Fruit fly (Drosophila melanogaster) whole organism, embryonic: ENCODE results near the gene Top3alpha.
A peak's percentile ranks its signal among the peaks of the same experiment; 100 is the strongest.

Experiments used
- Asciz ChIP-seq: fragments of 200-800 bp; sonication (Bioruptor generic); optimal IDR thresholded peaks from 2 replicates; lab custom pipeline; 2017; ENCODE audit warnings: missing biosample characterization, mild to moderate bottlenecking, missing genetic modification characterization, missing genetic modification reagents
- Atf3 ChIP-seq: fragments of 200-800 bp; sonication (Bioruptor generic); optimal IDR thresholded peaks from 3 replicates; lab custom pipeline; 2016; ENCODE audit warnings: missing biosample characterization, missing genetic modification characterization
- Bdp1 ChIP-seq: fragments of 200-800 bp; sonication (Bioruptor generic); optimal IDR thresholded peaks from 3 replicates; lab custom pipeline; 2016; ENCODE audit warnings: missing biosample characterization, missing genetic modification characterization
- CG10267 ChIP-seq: fragments of 200-800 bp; sonication (Bioruptor generic); optimal IDR thresholded peaks from 2 replicates; lab custom pipeline; 2018; ENCODE audit warnings: missing biosample characterization, mild to moderate bottlenecking, missing genetic modification characterization, moderate library complexity
- CG11560 ChIP-seq: fragments of 200-800 bp; sonication (Bioruptor generic); IDR thresholded peaks from 3 replicates; pipeline ENCODE4 v1.3.6; 2022; ENCODE audit warnings: missing biosample characterization, missing genetic modification characterization
- CG12219 ChIP-seq: fragments of 200-800 bp; sonication (Bioruptor generic); optimal IDR thresholded peaks from 3 replicates; lab custom pipeline; 2018; ENCODE audit warnings: missing biosample characterization, mild to moderate bottlenecking, missing genetic modification characterization
- CG12769 ChIP-seq: fragments of 200-800 bp; sonication (Bioruptor generic); optimal IDR thresholded peaks from 2 replicates; lab custom pipeline; 2019; ENCODE audit warnings: missing biosample characterization, mild to moderate bottlenecking, missing genetic modification characterization, moderate library complexity
- CG14014 ChIP-seq: fragments of 200-800 bp; sonication (Bioruptor generic); IDR thresholded peaks from 2 replicates; pipeline ENCODE4 v1.3.6; 2022; ENCODE audit warnings: missing biosample characterization, missing genetic modification characterization
- CG17912 ChIP-seq: fragments of 200-800 bp; sonication (Bioruptor generic); optimal IDR thresholded peaks from 2 replicates; lab custom pipeline; 2018; ENCODE audit warnings: missing biosample characterization, mild to moderate bottlenecking, missing genetic modification characterization
- CG18476 ChIP-seq: fragments of 200-800 bp; sonication (Bioruptor generic); optimal IDR thresholded peaks from 2 replicates; lab custom pipeline; 2016; ENCODE audit warnings: missing biosample characterization, mild to moderate bottlenecking, missing genetic modification characterization
- CG2712 ChIP-seq: fragments of 200-800 bp; optimal IDR thresholded peaks from 3 replicates; lab custom pipeline; 2019; ENCODE audit warnings: missing biosample characterization, mild to moderate bottlenecking, missing genetic modification characterization, moderate library complexity
- CG2875 ChIP-seq: fragments of 200-800 bp; sonication (Bioruptor generic); optimal IDR thresholded peaks from 2 replicates; lab custom pipeline; 2017; ENCODE audit warnings: missing biosample characterization, mild to moderate bottlenecking, missing genetic modification characterization, missing genetic modification reagents
- CG32767 ChIP-seq: fragments of 200-800 bp; sonication (Bioruptor generic); IDR thresholded peaks from 2 replicates; pipeline ENCODE4 v1.3.6; 2022; ENCODE audit warnings: missing biosample characterization, missing genetic modification characterization
- CG3407 ChIP-seq: fragments of 200-800 bp; sonication (Bioruptor generic); optimal IDR thresholded peaks from 2 replicates; lab custom pipeline; 2018; ENCODE audit warnings: missing biosample characterization, mild to moderate bottlenecking, missing genetic modification characterization
- CG3847 ChIP-seq: fragments of 200-800 bp; sonication (Bioruptor generic); IDR thresholded peaks from 2 replicates; pipeline ENCODE4 v1.3.6; 2022; ENCODE audit warnings: missing biosample characterization, missing genetic modification characterization
- CG43689 ChIP-seq: fragments of 200-800 bp; sonication (Bioruptor generic); IDR thresholded peaks from 2 replicates; pipeline ENCODE4 v1.3.6; 2022; ENCODE audit warnings: missing biosample characterization, missing genetic modification characterization
- CG6854 ChIP-seq: fragments of 200-800 bp; sonication (Bioruptor generic); optimal IDR thresholded peaks from 3 replicates; lab custom pipeline; 2017; ENCODE audit warnings: missing biosample characterization, mild to moderate bottlenecking, missing genetic modification characterization
- CG8359 ChIP-seq: fragments of 200-800 bp; sonication (Bioruptor generic); optimal IDR thresholded peaks from 2 replicates; lab custom pipeline; 2017; ENCODE audit warnings: missing biosample characterization, mild to moderate bottlenecking, missing genetic modification characterization, borderline replicate concordance
- D ChIP-seq, 2 experiments: fragments of 200-800 bp in 1 of 2; fragments of >200 bp in 1 of 2; sonication (Bioruptor generic) in 1 of 2; optimal IDR thresholded peaks; 2 replicates in 1 of 2; 3 replicates in 1 of 2; lab custom pipeline; 2017; ENCODE audit warnings: mild to moderate bottlenecking in 1 of 2, missing biosample characterization in 1 of 2, missing genetic modification characterization in 1 of 2, missing genetic modification reagents in 1 of 2
- Fer3 ChIP-seq: fragments of 200-800 bp; sonication (Bioruptor generic); optimal IDR thresholded peaks from 2 replicates; lab custom pipeline; 2018; ENCODE audit warnings: missing biosample characterization, mild to moderate bottlenecking, missing genetic modification characterization, moderate library complexity
- Hr39 ChIP-seq: fragments of >200 bp; optimal IDR thresholded peaks from 2 replicates; lab custom pipeline; 2017
- Mes4 ChIP-seq: fragments of 200-800 bp; sonication (Bioruptor generic); optimal IDR thresholded peaks from 2 replicates; lab custom pipeline; 2016; ENCODE audit warnings: missing biosample characterization, missing genetic modification characterization
- Nf-YA ChIP-seq: fragments of 200-800 bp; sonication (Bioruptor generic); IDR thresholded peaks from 2 replicates; pipeline ENCODE4 v1.3.6; 2022; ENCODE audit warnings: missing biosample characterization, missing genetic modification characterization
- Oli ChIP-seq: fragments of 200-800 bp; sonication (Bioruptor generic); optimal IDR thresholded peaks from 2 replicates; lab custom pipeline; 2018; ENCODE audit warnings: missing biosample characterization, mild to moderate bottlenecking, missing genetic modification characterization, moderate library complexity
- Pdp1 ChIP-seq, 2 experiments: fragments of 200-800 bp; sonication (Bioruptor generic); optimal IDR thresholded peaks; 3 replicates each; lab custom pipeline; 2016; ENCODE audit warnings: missing biosample characterization in 2 of 2, missing genetic modification characterization in 2 of 2, mild to moderate bottlenecking in 1 of 2, moderate library complexity in 1 of 2
- Usf ChIP-seq: fragments of 200-800 bp; sonication (Bioruptor generic); optimal IDR thresholded peaks from 2 replicates; lab custom pipeline; 2017; ENCODE audit warnings: missing genotype, missing biosample characterization, missing genetic modification characterization
- YL-1 ChIP-seq: fragments of 200-800 bp; sonication (Bioruptor generic); optimal IDR thresholded peaks from 3 replicates; lab custom pipeline; 2017; ENCODE audit warnings: missing biosample characterization, mild to moderate bottlenecking, missing genetic modification characterization
- ci ChIP-seq: fragments of 200-800 bp; sonication (Bioruptor generic); IDR thresholded peaks from 3 replicates; pipeline ENCODE4 v1.3.6; 2022; ENCODE audit warnings: missing biosample characterization, missing genetic modification characterization
- croc ChIP-seq: fragments of 200-800 bp; sonication (Bioruptor generic); conservative IDR thresholded peaks from 3 replicates; pipeline ENCODE4 v1.3.6; 2022; ENCODE audit warnings: missing biosample characterization, missing genetic modification characterization
- dan ChIP-seq: fragments of 200-800 bp; sonication (Bioruptor generic); IDR thresholded peaks from 2 replicates; pipeline ENCODE4 v1.3.6; 2022; ENCODE audit warnings: missing biosample characterization, missing genetic modification characterization
- dati ChIP-seq: fragments of 200-800 bp; sonication (Bioruptor generic); IDR thresholded peaks from 2 replicates; pipeline ENCODE4 v1.3.6; 2022; ENCODE audit warnings: missing biosample characterization, missing genetic modification characterization
- disco-r ChIP-seq: fragments of 200-800 bp; sonication (Bioruptor generic); optimal IDR thresholded peaks from 2 replicates; lab custom pipeline; 2016; ENCODE audit warnings: missing biosample characterization, missing genetic modification characterization
- exex ChIP-seq: fragments of 200-800 bp; sonication (Bioruptor generic); optimal IDR thresholded peaks from 4 replicates; lab custom pipeline; 2018; ENCODE audit warnings: missing biosample characterization, mild to moderate bottlenecking, missing genetic modification characterization, moderate library complexity
- ftz-f1 ChIP-seq: fragments of 200-800 bp; sonication (Bioruptor generic); optimal IDR thresholded peaks from 2 replicates; lab custom pipeline; 2016; ENCODE audit warnings: missing biosample characterization, missing genetic modification characterization
- gce ChIP-seq: fragments of 200-800 bp; sonication (Bioruptor generic); IDR thresholded peaks from 3 replicates; pipeline ENCODE4 v1.3.6; 2022; ENCODE audit warnings: missing biosample characterization, missing genetic modification characterization
- hb ChIP-seq: fragments of 200-800 bp; sonication (Bioruptor generic); IDR thresholded peaks from 3 replicates; pipeline ENCODE4 v1.3.6; 2022; ENCODE audit warnings: missing biosample characterization, missing genetic modification characterization; ENCODE audit not compliant: partially characterized antibody
- insv ChIP-seq, 2 experiments: fragments of 200-800 bp; sonication (Bioruptor generic); optimal IDR thresholded peaks; 3 replicates each; lab custom pipeline; 2016 to 2018; ENCODE audit warnings: missing biosample characterization in 2 of 2, missing genetic modification characterization in 2 of 2
- kah ChIP-seq: fragments of 200-800 bp; sonication (Bioruptor generic); optimal IDR thresholded peaks from 2 replicates; lab custom pipeline; 2018; ENCODE audit warnings: missing biosample characterization, mild to moderate bottlenecking, missing genetic modification characterization
- lilli ChIP-seq: fragments of 200-800 bp; sonication (Bioruptor generic); optimal IDR thresholded peaks from 3 replicates; lab custom pipeline; 2016; ENCODE audit warnings: missing biosample characterization, missing genetic modification characterization
- mirr ChIP-seq: fragments of 200-800 bp; sonication (Bioruptor generic); optimal IDR thresholded peaks from 3 replicates; lab custom pipeline; 2018; ENCODE audit warnings: missing biosample characterization, mild to moderate bottlenecking, missing genetic modification characterization
- mld ChIP-seq: fragments of 200-800 bp; sonication (Bioruptor generic); IDR thresholded peaks from 3 replicates; pipeline ENCODE4 v1.3.6; 2022; ENCODE audit warnings: missing biosample characterization, missing genetic modification characterization; ENCODE audit not compliant: partially characterized antibody
- pho ChIP-seq: fragments of 200-800 bp; sonication (Bioruptor generic); optimal IDR thresholded peaks from 2 replicates; lab custom pipeline; 2016; ENCODE audit warnings: missing biosample characterization, missing genetic modification characterization
- row ChIP-seq: fragments of 200-800 bp; sonication (Bioruptor generic); IDR thresholded peaks from 3 replicates; pipeline ENCODE4 v1.3.6; 2022; ENCODE audit warnings: missing biosample characterization, missing genetic modification characterization
- sens-2 ChIP-seq: fragments of 200-800 bp; sonication (Bioruptor generic); IDR thresholded peaks from 2 replicates; pipeline ENCODE4 v1.3.6; 2022; ENCODE audit warnings: missing biosample characterization, missing genetic modification characterization
- slbo ChIP-seq: fragments of 200-800 bp; sonication (Bioruptor generic); IDR thresholded peaks from 2 replicates; pipeline ENCODE4 v1.3.6; 2022; ENCODE audit warnings: missing biosample characterization, missing genetic modification characterization
- tap ChIP-seq: fragments of 200-800 bp; optimal IDR thresholded peaks from 3 replicates; lab custom pipeline; 2019; ENCODE audit warnings: missing biosample characterization, mild to moderate bottlenecking, missing genetic modification characterization, moderate library complexity
- unpg ChIP-seq: fragments of 200-800 bp; sonication (Bioruptor generic); optimal IDR thresholded peaks from 3 replicates; lab custom pipeline; 2018; ENCODE audit warnings: missing biosample characterization, mild to moderate bottlenecking, missing genetic modification characterization, moderate library complexity
- vnd ChIP-seq: fragments of 200-800 bp; sonication (Bioruptor generic); IDR thresholded peaks from 3 replicates; pipeline ENCODE4 v1.3.6; 2022; ENCODE audit warnings: missing biosample characterization, missing genetic modification characterization; ENCODE audit not compliant: partially characterized antibody
- wek ChIP-seq: fragments of 200-800 bp; sonication (Bioruptor generic); optimal IDR thresholded peaks from 3 replicates; lab custom pipeline; 2018; ENCODE audit warnings: missing biosample characterization, mild to moderate bottlenecking, missing genetic modification characterization, moderate library complexity

The Top3alpha gene

dm6 chr2L:19492934-19493686 is 4.9 kb upstream of the Top3alpha start, which contains the start of the genes swm and Ctu2 (continued):
- no peak for TF ChIP-seq CG18476 (GFP tag; lab: Kevin White, UChicago)
- TF ChIP-seq lilli (GFP tag; lab: Kevin White, UChicago), result peak; percentile 28
- TF ChIP-seq CG12219 (GFP tag; lab: Kevin White, UChicago), result no peak
- TF ChIP-seq CG3407 (GFP tag; lab: Kevin White, UChicago), result peak; percentile 54
- TF ChIP-seq CG43689 (GFP tag; lab: Robert Waterston, UW), result no peak
- no peak for TF ChIP-seq CG2875
- no peak for TF ChIP-seq tap (tag; lab: Kevin White, UChicago)
- no peak for TF ChIP-seq mirr (GFP tag; lab: Kevin White, UChicago)
- peak in 1 of 2 experiments; percentile 18 for TF ChIP-seq Pdp1 (GFP tag; optimal IDR thresholded peaks at IDR 0.05; lab: Kevin White, UChicago)
- no peak for TF ChIP-seq CG8359 (GFP tag; lab: Kevin White, UChicago)
- no peak for TF ChIP-seq Bdp1
- TF ChIP-seq disco-r, result no peak
- TF ChIP-seq dan (GFP tag; lab: Robert Waterston, UW), result no peak
- TF ChIP-seq Atf3 (GFP tag; lab: Kevin White, UChicago), result no peak
- TF ChIP-seq gce (GFP tag; lab: Robert Waterston, UW), result no peak
- TF ChIP-seq ci (GFP tag; lab: Robert Waterston, UW), result 0 out of 3 replicates have a peak, but pooled peaks have one; percentile 10
- TF ChIP-seq Asciz, result no peak
- no peak for TF ChIP-seq mld (GFP tag; lab: Robert Waterston, UW)
- TF ChIP-seq hb (GFP tag; lab: Robert Waterston, UW), result peak; percentile 62; the same call in 1 of the 3 replicates
- peak; percentile 81 for TF ChIP-seq CG2712 (tag; lab: Kevin White, UChicago)
- TF ChIP-seq Nf-YA, result no peak
- no peak for TF ChIP-seq D (optimal IDR thresholded peaks at IDR 0.05; lab: Kevin White, UChicago)
- peak; percentile 40 for TF ChIP-seq D (GFP tag; optimal IDR thresholded peaks at IDR 0.05; lab: Kevin White, UChicago)
- TF ChIP-seq CG10267 (tag; lab: Kevin White, UChicago), result peak; percentile 79
- TF ChIP-seq row (GFP tag; lab: Robert Waterston, UW), result peak; percentile 90
- TF ChIP-seq CG14014 (GFP tag; lab: Robert Waterston, UW), result peak; percentile 65
- TF ChIP-seq CG6854 (GFP tag; lab: Kevin White, UChicago), result no peak
- peak; percentile 62; the same call in 1 of the 3 replicates for TF ChIP-seq vnd (GFP tag; lab: Robert Waterston, UW)
- TF ChIP-seq YL-1, result peak; percentile 93
- TF ChIP-seq unpg (GFP tag; lab: Kevin White, UChicago), result peak; percentile 76
- TF ChIP-seq CG32767 (GFP tag; lab: Robert Waterston, UW), result 0 out of 2 replicates have a peak, but pooled peaks have one; percentile 26
- TF ChIP-seq pho (GFP tag; lab: Kevin White, UChicago), result no peak
- no peak for TF ChIP-seq wek (GFP tag; lab: Kevin White, UChicago)
- TF ChIP-seq Oli (tag; lab: Kevin White, UChicago), result no peak
- peak; percentile 92 for TF ChIP-seq ftz-f1
- TF ChIP-seq CG17912 (GFP tag; lab: Kevin White, UChicago), result no peak
- TF ChIP-seq CG11560, result peak; percentile 47; the same call in 2 of the 3 replicates
- TF ChIP-seq Hr39 (lab: Kevin White, UChicago), result no peak
- TF ChIP-seq kah, result peak; percentile 19
- no peak for TF ChIP-seq sens-2 (GFP tag; lab: Robert Waterston, UW)
- peak; percentile 29; the same call in 1 of the 3 replicates for TF ChIP-seq croc (GFP tag; lab: Robert Waterston, UW)
- TF ChIP-seq CG3847 (GFP tag; lab: Robert Waterston, UW), result peak; percentile 66
- no peak for TF ChIP-seq Mes4 (GFP tag; lab: Kevin White, UChicago)
- peak; percentile 13 for TF ChIP-seq Usf (GFP tag; lab: Kevin White, UChicago)
- peak; percentile 82 for TF ChIP-seq Fer3 (tag; lab: Kevin White, UChicago)
- no peak for TF ChIP-seq dati (GFP tag; lab: Robert Waterston, UW)
- peak; percentile 78 for TF ChIP-seq slbo (GFP tag; lab: Robert Waterston, UW)
- peak in 1 of 2 experiments; percentile 51 for TF ChIP-seq insv (GFP tag; optimal IDR thresholded peaks at IDR 0.05; lab: Kevin White, UChicago)
- TF ChIP-seq exex (tag; lab: Kevin White, UChicago), result peak; percentile 50
- TF ChIP-seq CG12769 (tag; lab: Kevin White, UChicago), result no peak
